Fruit fly (Drosophila melanogaster) whole organism, wandering third instar larva: ENCODE measurements around the gene CG31805.

ENCODE experiments used
- Abd-B ChIP-seq: fragments of >200 bp; optimal IDR thresholded peaks from 2 replicates; lab custom pipeline; 2017; ENCODE audit warnings: missing biosample characterization, missing genetic modification characterization
- CG9705 ChIP-seq: fragments of 200-800 bp; sonication (Bioruptor generic); optimal IDR thresholded peaks from 2 replicates; lab custom pipeline; 2018; ENCODE audit warnings: missing biosample characterization, mild to moderate bottlenecking, missing genetic modification characterization
- CrebA ChIP-seq: fragments of 200-800 bp; sonication (Bioruptor generic); optimal IDR thresholded peaks from 2 replicates; lab custom pipeline; 2016; ENCODE audit warnings: missing biosample characterization, mild to moderate bottlenecking, missing genetic modification characterization, borderline replicate concordance
- Dfd ChIP-seq: fragments of >200 bp; optimal IDR thresholded peaks from 2 replicates; lab custom pipeline; 2017; ENCODE audit warnings: missing biosample characterization, missing genetic modification characterization
- GATAd ChIP-seq: sonication (Bioruptor generic); optimal IDR thresholded peaks from 2 replicates; lab custom pipeline; 2016; ENCODE audit warnings: missing biosample characterization, missing genetic modification characterization
- HLH106 ChIP-seq: fragments of 200-800 bp; optimal IDR thresholded peaks from 3 replicates; lab custom pipeline; 2019; ENCODE audit warnings: missing biosample characterization, mild to moderate bottlenecking, missing genetic modification characterization, moderate library complexity
- Hnf4 ChIP-seq: fragments of 200-800 bp; sonication (Bioruptor generic); optimal IDR thresholded peaks from 2 replicates; lab custom pipeline; 2016; ENCODE audit warnings: missing biosample characterization, mild to moderate bottlenecking, missing genetic modification characterization
- Hr78 ChIP-seq: fragments of >200 bp; optimal IDR thresholded peaks from 2 replicates; lab custom pipeline; 2017; ENCODE audit warnings: missing biosample characterization, missing genetic modification characterization
- Hr83 ChIP-seq: fragments of 200-300 bp; sonication (Bioruptor generic); optimal IDR thresholded peaks from 2 replicates; lab custom pipeline; 2016; ENCODE audit warnings: missing biosample characterization, mild to moderate bottlenecking, missing genetic modification characterization, moderate library complexity; ENCODE audit not compliant: poor library complexity, severe bottlenecking
- Jra ChIP-seq: sonication (Bioruptor generic); optimal IDR thresholded peaks from 2 replicates; lab custom pipeline; 2016; ENCODE audit warnings: missing biosample characterization, missing genetic modification characterization
- Myc ChIP-seq: fragments of >200 bp; optimal IDR thresholded peaks from 2 replicates; lab custom pipeline; 2017
- N ChIP-seq: fragments of >200 bp; optimal IDR thresholded peaks from 2 replicates; lab custom pipeline; 2018; ENCODE audit warnings: missing biosample characterization, missing external identifiers, missing genetic modification characterization
- Rel ChIP-seq, 2 experiments: fragments of 200-800 bp; sonication (Bioruptor generic) in 1 of 2; optimal IDR thresholded peaks; 2 replicates in 1 of 2; 3 replicates in 1 of 2; lab custom pipeline; 2016 to 2019; ENCODE audit warnings: mild to moderate bottlenecking in 2 of 2, missing biosample characterization in 2 of 2, missing genetic modification characterization in 2 of 2, moderate library complexity in 1 of 2
- Sp1 ChIP-seq: fragments of 200-800 bp; sonication (Bioruptor generic); optimal IDR thresholded peaks from 3 replicates; lab custom pipeline; 2019; ENCODE audit warnings: missing biosample characterization, mild to moderate bottlenecking, missing genetic modification characterization, moderate library complexity
- Vsx2 ChIP-seq: fragments of 200-300, 225-300 bp; sonication (Bioruptor generic); optimal IDR thresholded peaks from 2 replicates; lab custom pipeline; 2018; ENCODE audit warnings: missing biosample characterization, missing genetic modification characterization; ENCODE audit not compliant: partially characterized antibody
- br ChIP-seq: fragments of 200-800 bp; sonication (Bioruptor generic); optimal IDR thresholded peaks from 2 replicates; lab custom pipeline; 2016; ENCODE audit warnings: missing biosample characterization, missing genetic modification characterization
- brk ChIP-seq: fragments of 200-800 bp; sonication (Bioruptor generic); optimal IDR thresholded peaks from 2 replicates; lab custom pipeline; 2016; ENCODE audit warnings: missing biosample characterization, mild to moderate bottlenecking, missing genetic modification characterization
- dl ChIP-seq, 2 experiments: fragments of 175-275, 200-275 bp in 1 of 2; fragments of 200-275 bp in 1 of 2; sonication (Bioruptor generic); optimal IDR thresholded peaks; lab custom pipeline; 2018; ENCODE audit warnings: mild to moderate bottlenecking in 2 of 2, missing biosample characterization in 2 of 2, missing genetic modification characterization in 2 of 2, moderate library complexity in 2 of 2; ENCODE audit not compliant: partially characterized antibody in 2 of 2, insufficient read depth in 1 of 2
- dmrt93B ChIP-seq: fragments of 200-800 bp; sonication (Bioruptor generic); optimal IDR thresholded peaks from 2 replicates; lab custom pipeline; 2018; ENCODE audit warnings: missing biosample characterization, mild to moderate bottlenecking, missing genetic modification characterization
- dsf ChIP-seq: sonication (Bioruptor generic); optimal IDR thresholded peaks from 2 replicates; lab custom pipeline; 2016; ENCODE audit warnings: missing biosample characterization, missing genetic modification characterization, borderline replicate concordance
- ey ChIP-seq: fragments of 200-800 bp; sonication (Bioruptor generic); optimal IDR thresholded peaks from 2 replicates; lab custom pipeline; 2016; ENCODE audit warnings: missing biosample characterization, missing genetic modification characterization
- foxo ChIP-seq, 2 experiments: fragments of 200-800 bp; sonication (Bioruptor generic); optimal IDR thresholded peaks; 2 replicates in 1 of 2; 3 replicates in 1 of 2; lab custom pipeline; 2016 to 2017; ENCODE audit warnings: missing biosample characterization in 2 of 2, missing genetic modification characterization in 2 of 2
- fru ChIP-seq: fragments of 200-800 bp; sonication (Bioruptor generic); optimal IDR thresholded peaks from 3 replicates; lab custom pipeline; 2016; ENCODE audit warnings: missing biosample characterization, mild to moderate bottlenecking, missing genetic modification characterization
- h ChIP-seq: fragments of 200-800 bp; sonication (Bioruptor generic); optimal IDR thresholded peaks from 3 replicates; lab custom pipeline; 2016; ENCODE audit warnings: missing biosample characterization, mild to moderate bottlenecking, missing genetic modification characterization
- jim ChIP-seq: fragments of 175-275, 200-325 bp; sonication (Bioruptor generic); optimal IDR thresholded peaks from 2 replicates; lab custom pipeline; 2016; ENCODE audit warnings: missing biosample characterization, mild to moderate bottlenecking, missing genetic modification characterization
- lola ChIP-seq: fragments of >200 bp; optimal IDR thresholded peaks from 2 replicates; lab custom pipeline; 2017; ENCODE audit warnings: missing biosample characterization, missing genetic modification characterization
- pan ChIP-seq: fragments of >200 bp; optimal IDR thresholded peaks from 2 replicates; lab custom pipeline; 2017
- psq ChIP-seq: fragments of 200-800 bp; sonication (Bioruptor generic); optimal IDR thresholded peaks from 3 replicates; lab custom pipeline; 2017; ENCODE audit warnings: missing biosample characterization, mild to moderate bottlenecking, missing genetic modification characterization, moderate library complexity
- rgr ChIP-seq: fragments of 200-800 bp; sonication (Bioruptor generic); optimal IDR thresholded peaks from 3 replicates; lab custom pipeline; 2016; ENCODE audit warnings: missing biosample characterization, mild to moderate bottlenecking, missing genetic modification characterization
- sage ChIP-seq: fragments of 200-800 bp; sonication (Bioruptor generic); optimal IDR thresholded peaks from 2 replicates; lab custom pipeline; 2016; ENCODE audit warnings: missing biosample characterization, mild to moderate bottlenecking, missing genetic modification characterization
- sv ChIP-seq: fragments of 200-800 bp; sonication (Bioruptor generic); optimal IDR thresholded peaks from 3 replicates; lab custom pipeline; 2016; ENCODE audit warnings: missing biosample characterization, missing genetic modification characterization
- tai ChIP-seq: sonication (Bioruptor generic); optimal IDR thresholded peaks from 2 replicates; lab custom pipeline; 2016; ENCODE audit warnings: missing biosample characterization, missing genetic modification characterization
- usp ChIP-seq: fragments of >200 bp; optimal IDR thresholded peaks from 2 replicates; lab custom pipeline; 2017; ENCODE audit warnings: missing biosample characterization, missing genetic modification characterization
- woc ChIP-seq: sonication (Bioruptor generic); optimal IDR thresholded peaks from 2 replicates; lab custom pipeline; 2016; ENCODE audit warnings: missing biosample characterization, mild to moderate bottlenecking, missing genetic modification characterization

The CG31805 gene

dm6 chr2L:16900373-16900772 lies at the start of gene CG31805:
Gene CG31805, minus strand, starts transcription at chr2L:16900473.
- TF ChIP-seq Rel (GFP tag; optimal IDR thresholded peaks at IDR 0.05; lab: Kevin White, UChicago) (no peak), Rel (tag; optimal IDR thresholded peaks at IDR 0.05; lab: Kevin White, UChicago) (no peak), foxo (GFP tag; optimal IDR thresholded peaks at IDR 0.05; lab: Kevin White, UChicago) (no peak), dsf (GFP tag; lab: Kevin White, UChicago) (no peak), sv (GFP tag; lab: Kevin White, UChicago) (no peak), psq (GFP tag; lab: Kevin White, UChicago) (no peak), usp (GFP tag; lab: Kevin White, UChicago) (no peak), woc (no peak), dl (GFP tag; optimal IDR thresholded peaks at IDR 0.05; lab: Kevin White, UChicago; ENCODE audit: insufficient read depth in 1 of 2, partially characterized antibody in 2 of 2) (no peak), CrebA (no peak), Abd-B (no peak), br (GFP tag; lab: Kevin White, UChicago) (no peak), CG9705 (GFP tag; lab: Kevin White, UChicago) (no peak), N (no peak), pan (no peak)

- TF ChIP-seq HLH106 (tag; lab: Kevin White, UChicago): no peak
- TF ChIP-seq tai (GFP tag; lab: Kevin White, UChicago): no peak
- no peak for TF ChIP-seq br (GFP tag; lab: Kevin White, UChicago)
- TF ChIP-seq ey (GFP tag; lab: Kevin White, UChicago): no peak
- TF ChIP-seq fru (GFP tag; lab: Kevin White, UChicago): no peak
- TF ChIP-seq Sp1 (GFP tag; lab: Kevin White, UChicago): no peak
- no peak for TF ChIP-seq sage (GFP tag; lab: Kevin White, UChicago)
- no peak for TF ChIP-seq Vsx2 (GFP tag; lab: Kevin White, UChicago)
- no peak for TF ChIP-seq lola (GFP tag; lab: Kevin White, UChicago)
- no peak for TF ChIP-seq foxo (GFP tag; optimal IDR thresholded peaks at IDR 0.05; lab: Kevin White, UChicago)
- no peak for TF ChIP-seq jim (GFP tag; lab: Kevin White, UChicago)
- no peak for TF ChIP-seq Rel (GFP tag; optimal IDR thresholded peaks at IDR 0.05; lab: Kevin White, UChicago)
- TF ChIP-seq Rel (tag; optimal IDR thresholded peaks at IDR 0.05; lab: Kevin White, UChicago): no peak
- TF ChIP-seq, all 38 proteins: peak for 0
Measured at dm6 chr2L:16921825-16922224, 21.6 kb upstream of the CG31805 start.

- TF ChIP-seq Sp1 (GFP tag; lab: Kevin White, UChicago) (no peak), dl (GFP tag; optimal IDR thresholded peaks at IDR 0.05; lab: Kevin White, UChicago; ENCODE audit: insufficient read depth in 1 of 2, partially characterized antibody in 2 of 2) (no peak), Hr83 (GFP tag; lab: Kevin White, UChicago) (peak; percentile 32)
Measured at dm6 chr2L:16910177-16910576, 9.9 kb upstream of the CG31805 start, which contains the start of gene ApepP. Gene ApepP, minus strand, starts transcription at chr2L:16910418.

dm6 chr2L:16909290-16909689 lies 9.0 kb upstream of the CG31805 start:
- TF ChIP-seq CG9705 (GFP tag; lab: Kevin White, UChicago): no peak
- no peak for TF ChIP-seq Jra (GFP tag; lab: Kevin White, UChicago)
- TF ChIP-seq, all 38 proteins: peak for 0

dm6 chr2L:16902003-16902402 lies 1.7 kb upstream of the CG31805 start, which contains the start of gene CG12288:
Gene CG12288, minus strand, starts transcription at chr2L:16902218.
- no peak for TF ChIP-seq Abd-B
- no peak for TF ChIP-seq woc
- TF ChIP-seq dmrt93B (GFP tag; lab: Kevin White, UChicago): no peak
- no peak for TF ChIP-seq Sp1 (GFP tag; lab: Kevin White, UChicago)
- TF ChIP-seq lola (GFP tag; lab: Kevin White, UChicago): no peak
- no peak for TF ChIP-seq Hr78 (GFP tag; lab: Kevin White, UChicago)
- no peak for TF ChIP-seq N
- no peak for TF ChIP-seq CrebA
- no peak for TF ChIP-seq Vsx2 (GFP tag; lab: Kevin White, UChicago)
- TF ChIP-seq h (GFP tag; lab: Kevin White, UChicago): no peak
- no peak for TF ChIP-seq pan
- TF ChIP-seq GATAd (GFP tag; lab: Kevin White, UChicago): no peak
- TF ChIP-seq Myc (lab: Kevin White, UChicago): no peak
- no peak for TF ChIP-seq Dfd (GFP tag; lab: Kevin White, UChicago)
- no peak for TF ChIP-seq Hnf4
- TF ChIP-seq jim (GFP tag; lab: Kevin White, UChicago): no peak
- TF ChIP-seq brk (GFP tag; lab: Kevin White, UChicago): no peak
- no peak for TF ChIP-seq rgr (GFP tag; lab: Kevin White, UChicago)
